Worm (Caenorhabditis elegans) whole organism, early embryonic: ENCODE measurements around the gene msp-55.

Source experiments
- ama-1 ChIP-seq: fragments of 150-350 bp; optimal IDR thresholded peaks from 2 replicates; lab custom pipeline; 2014
- tbx-11 ChIP-seq: fragments of 200-800 bp; sonication (Bioruptor generic); IDR thresholded peaks from 2 replicates; pipeline ENCODE4 v1.3.6; 2022; ENCODE audit warnings: missing genetic modification characterization, missing compliant biosample characterization

DNA sequence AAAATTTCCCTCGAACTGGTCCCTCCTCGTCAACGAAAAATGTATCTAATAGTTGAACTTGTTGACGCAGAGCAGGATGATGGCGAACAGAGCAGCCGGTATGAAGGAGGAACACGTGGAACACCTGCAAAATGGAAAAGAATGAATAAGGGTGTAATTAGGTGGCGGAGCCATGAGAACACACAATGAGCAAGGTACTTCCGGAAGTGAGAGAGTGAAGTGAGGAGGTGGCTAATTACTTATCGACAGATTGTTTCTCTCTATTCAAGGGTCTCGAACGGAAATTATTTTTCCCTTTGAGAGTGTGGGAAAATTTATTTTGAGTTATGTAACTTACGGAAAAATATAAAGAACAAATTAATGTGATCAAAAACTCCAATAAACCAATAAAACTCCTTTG, 37.6 kb upstream of the msp-55 start:
- no peak for TF ChIP-seq ama-1 (lab: Kevin White, UChicago)
- no peak for TF ChIP-seq tbx-11
